Worm (Caenorhabditis elegans): ENCODE measurements around the gene R03D7.15.

ce11 chrII:10971677-10972076 lies 29.7 kb downstream of the R03D7.15 start:
- no peak for TF ChIP-seq W03F9.2 (tag; optimal IDR thresholded peaks at IDR 0.05)
- no peak for TF ChIP-seq him-1 (tag; optimal IDR thresholded peaks at IDR 0.05)
